Fruit fly (Drosophila melanogaster) whole organism, prepupa: ENCODE results near the gene U2af38.
A peak's percentile ranks its signal among the peaks of the same experiment; 100 is the strongest.

Source experiments
- Blimp-1 ChIP-seq: fragments of 200-800 bp; sonication (Bioruptor generic); optimal IDR thresholded peaks from 3 replicates; lab custom pipeline; 2017; ENCODE audit warnings: missing biosample characterization, missing genetic modification characterization, mild to moderate bottlenecking, moderate library complexity, missing genetic modification reagents
- CG10669 ChIP-seq: fragments of 200-800 bp; sonication (Bioruptor generic); optimal IDR thresholded peaks from 3 replicates; lab custom pipeline; 2018; ENCODE audit warnings: missing biosample characterization, mild to moderate bottlenecking, missing genetic modification characterization, moderate library complexity
- CG11294 ChIP-seq: fragments of 200-800 bp; sonication (Bioruptor generic); IDR thresholded peaks from 2 replicates; pipeline ENCODE4 v1.3.6; 2022; ENCODE audit warnings: missing biosample characterization, missing genetic modification characterization
- CG11762 ChIP-seq: fragments of 200-800 bp; sonication (Bioruptor generic); optimal IDR thresholded peaks from 3 replicates; lab custom pipeline; 2016; ENCODE audit warnings: missing biosample characterization, missing genetic modification characterization; ENCODE audit not compliant: insufficient read depth
- CG16779 ChIP-seq: fragments of 200-800 bp; sonication (Bioruptor generic); optimal IDR thresholded peaks from 3 replicates; lab custom pipeline; 2017; ENCODE audit warnings: missing biosample characterization, mild to moderate bottlenecking, missing genetic modification characterization
- CG3032 ChIP-seq: fragments of 200-800 bp; optimal IDR thresholded peaks from 2 replicates; lab custom pipeline; 2019; ENCODE audit warnings: missing biosample characterization, mild to moderate bottlenecking, missing genetic modification characterization, moderate library complexity
- CG31627 ChIP-seq: fragments of 200-800 bp; sonication (Bioruptor generic); optimal IDR thresholded peaks from 3 replicates; lab custom pipeline; 2016; ENCODE audit warnings: missing biosample characterization, missing genetic modification characterization
- CG32006 ChIP-seq: fragments of 200-800 bp; sonication (Bioruptor generic); optimal IDR thresholded peaks from 3 replicates; lab custom pipeline; 2017; ENCODE audit warnings: missing biosample characterization, mild to moderate bottlenecking, missing genetic modification characterization
- CG3919 ChIP-seq: fragments of 200-800 bp; sonication (Bioruptor generic); optimal IDR thresholded peaks from 3 replicates; lab custom pipeline; 2016; ENCODE audit warnings: missing biosample characterization, missing genetic modification characterization
- CG4318 ChIP-seq: fragments of 200-800 bp; sonication (Bioruptor generic); optimal IDR thresholded peaks from 3 replicates; lab custom pipeline; 2017; ENCODE audit warnings: missing biosample characterization, mild to moderate bottlenecking, missing genetic modification characterization
- CG6163 ChIP-seq: fragments of 200-800 bp; sonication (Bioruptor generic); IDR thresholded peaks from 3 replicates; pipeline ENCODE4 v1.3.6; 2022; ENCODE audit warnings: missing biosample characterization, missing genetic modification characterization
- CG6276 ChIP-seq: fragments of 200-800 bp; sonication (Bioruptor generic); optimal IDR thresholded peaks from 2 replicates; lab custom pipeline; 2017; ENCODE audit warnings: missing biosample characterization, mild to moderate bottlenecking, missing genetic modification characterization
- CG6792 ChIP-seq: fragments of 200-800 bp; sonication (Bioruptor generic); optimal IDR thresholded peaks from 3 replicates; lab custom pipeline; 2016; ENCODE audit warnings: missing biosample characterization, missing genetic modification characterization
- CG7368 ChIP-seq: fragments of 200-800 bp; sonication (Bioruptor generic); optimal IDR thresholded peaks from 3 replicates; lab custom pipeline; 2016; ENCODE audit warnings: missing biosample characterization, missing genetic modification characterization
- Eip78C ChIP-seq: fragments of 200-800 bp; sonication (Bioruptor generic); peaks from one replicate; lab custom pipeline; 2016; ENCODE audit warnings: missing biosample characterization, missing genetic modification characterization
- Eip93F ChIP-seq: fragments of 200-800 bp; sonication (Bioruptor generic); optimal IDR thresholded peaks from 2 replicates; lab custom pipeline; 2016; ENCODE audit warnings: missing biosample characterization, mild to moderate bottlenecking, missing genetic modification characterization
- Ets96B ChIP-seq: fragments of 200-800 bp; optimal IDR thresholded peaks from 2 replicates; lab custom pipeline; 2019; ENCODE audit warnings: missing biosample characterization, mild to moderate bottlenecking, missing genetic modification characterization, moderate library complexity
- Hr4 ChIP-seq: fragments of 200-800 bp; sonication (Bioruptor generic); optimal IDR thresholded peaks from 3 replicates; lab custom pipeline; 2016; ENCODE audit warnings: missing biosample characterization, missing genetic modification characterization
- Sox14 ChIP-seq: fragments of 200-800 bp; sonication (Bioruptor generic); optimal IDR thresholded peaks from 3 replicates; lab custom pipeline; 2016; ENCODE audit warnings: missing biosample characterization, missing genetic modification characterization
- achi ChIP-seq: fragments of 200-800 bp; sonication (Bioruptor generic); optimal IDR thresholded peaks from 3 replicates; lab custom pipeline; 2016; ENCODE audit warnings: missing biosample characterization, missing genetic modification characterization
- acj6 ChIP-seq: fragments of 200-800 bp; sonication (Bioruptor generic); optimal IDR thresholded peaks from 3 replicates; lab custom pipeline; 2016; ENCODE audit warnings: missing biosample characterization, missing genetic modification characterization
- cyc ChIP-seq: fragments of 200-800 bp; sonication (Bioruptor generic); optimal IDR thresholded peaks from 3 replicates; lab custom pipeline; 2016; ENCODE audit warnings: missing biosample characterization, missing genetic modification characterization
- dac ChIP-seq: fragments of 200-800 bp; sonication (Bioruptor generic); optimal IDR thresholded peaks from 2 replicates; lab custom pipeline; 2017; ENCODE audit warnings: missing biosample characterization, mild to moderate bottlenecking, missing genetic modification characterization
- dsx ChIP-seq: fragments of 200-800 bp; optimal IDR thresholded peaks from 3 replicates; lab custom pipeline; 2019; ENCODE audit warnings: missing biosample characterization, mild to moderate bottlenecking, missing genetic modification characterization, moderate library complexity; ENCODE audit not compliant: poor library complexity, severe bottlenecking
- eg ChIP-seq: fragments of 200-800 bp; sonication (Bioruptor generic); IDR thresholded peaks from 3 replicates; pipeline ENCODE4 v1.3.6; 2022; ENCODE audit warnings: missing biosample characterization, missing genetic modification characterization
- esn ChIP-seq: fragments of 200-800 bp; sonication (Bioruptor generic); optimal IDR thresholded peaks from 2 replicates; lab custom pipeline; 2016; ENCODE audit warnings: missing biosample characterization, mild to moderate bottlenecking, missing genetic modification characterization, moderate library complexity
- fkh ChIP-seq: fragments of 200-800 bp; sonication (Bioruptor generic); optimal IDR thresholded peaks from 3 replicates; lab custom pipeline; 2017; ENCODE audit warnings: missing biosample characterization, mild to moderate bottlenecking, missing genetic modification characterization, moderate library complexity
- lz ChIP-seq: fragments of 200-800 bp; sonication (Bioruptor generic); optimal IDR thresholded peaks from 3 replicates; lab custom pipeline; 2016; ENCODE audit warnings: missing biosample characterization, missing genetic modification characterization
- pdm3 ChIP-seq: fragments of 200-800 bp; sonication (Bioruptor generic); optimal IDR thresholded peaks from 3 replicates; lab custom pipeline; 2016; ENCODE audit warnings: missing biosample characterization, missing genetic modification characterization
- ss ChIP-seq, 2 experiments: fragments of 200-800 bp; sonication (Bioruptor generic); optimal IDR thresholded peaks; 2 replicates in 1 of 2; 3 replicates in 1 of 2; lab custom pipeline; 2017 to 2018; ENCODE audit warnings: mild to moderate bottlenecking in 2 of 2, missing biosample characterization in 2 of 2, missing genetic modification characterization in 2 of 2, moderate library complexity in 1 of 2
- svp ChIP-seq: fragments of 200-800 bp; sonication (Bioruptor generic); peaks from one replicate; lab custom pipeline; 2016; ENCODE audit warnings: missing biosample characterization, missing genetic modification characterization
- topi ChIP-seq: fragments of 200-800 bp; sonication (Bioruptor generic); optimal IDR thresholded peaks from 3 replicates; lab custom pipeline; 2016; ENCODE audit warnings: missing biosample characterization, missing genetic modification characterization

U2af38 gene

dm6 chr2L:278134-278533 lies 16.3 kb downstream of the U2af38 start, which contains the start of gene CG17078:
Gene CG17078, minus strand, starts transcription at chr2L:278234.
- TF ChIP-seq acj6 (GFP tag; lab: Kevin White, UChicago), result no peak
- no peak for TF ChIP-seq CG7368
- TF ChIP-seq CG3032 (tag; lab: Kevin White, UChicago), result no peak

dm6 chr2L:277122-277671 lies 17.3 kb downstream of the U2af38 start, which contains the start of gene smo:
Gene smo, plus strand, starts transcription at chr2L:277582.
- TF ChIP-seq CG31627 (GFP tag; lab: Kevin White, UChicago) (peak; percentile 47), svp (GFP tag; lab: Kevin White, UChicago) (no peak), esn (peak; percentile 35), fkh (GFP tag; lab: Kevin White, UChicago) (peak; percentile 95), CG11294 (GFP tag; lab: Robert Waterston, UW) (no peak), cyc (GFP tag; lab: Kevin White, UChicago) (peak; percentile 22), lz (GFP tag; lab: Kevin White, UChicago) (peak; percentile 10), acj6 (GFP tag; lab: Kevin White, UChicago) (no peak)

dm6 chr2L:273603-274002 lies 20.9 kb downstream of the U2af38 start, which contains the start of the genes mbm and CG11555:
Gene mbm, minus strand, starts transcription at chr2L:273715.
Gene CG11555, plus strand, starts transcription at chr2L:273836.
- TF ChIP-seq Ets96B (peak; percentile 39), CG10669 (GFP tag; lab: Kevin White, UChicago) (no peak), Blimp-1 (GFP tag; lab: Kevin White, UChicago) (no peak), esn (peak; percentile 19), CG3032 (tag; lab: Kevin White, UChicago) (peak; percentile 26), CG32006 (GFP tag; lab: Kevin White, UChicago) (no peak), CG6276 (no peak), eg (no peak), Eip93F (GFP tag; lab: Kevin White, UChicago) (no peak), CG11294 (GFP tag; lab: Robert Waterston, UW) (no peak), topi (GFP tag; lab: Kevin White, UChicago) (no peak), CG7368 (no peak), CG16779 (no peak), dsx (GFP tag; lab: Kevin White, UChicago) (peak; percentile 5)

dm6 chr2L:271553-271952 lies 22.9 kb downstream of the U2af38 start, which contains the start of gene Dus1:
Gene Dus1, minus strand, starts transcription at chr2L:271744.
- TF ChIP-seq Eip78C (GFP tag; lab: Kevin White, UChicago), result peak; percentile 40
- TF ChIP-seq Blimp-1 (GFP tag; lab: Kevin White, UChicago), result no peak
- no peak for TF ChIP-seq CG6792
- TF ChIP-seq CG11294 (GFP tag; lab: Robert Waterston, UW), result no peak
- TF ChIP-seq pdm3 (GFP tag; lab: Kevin White, UChicago), result no peak

dm6 chr2L:268788-269187 lies 25.7 kb downstream of the U2af38 start, which contains the start of gene CG3345:
Gene CG3345, plus strand, starts transcription at chr2L:269088.
- TF ChIP-seq Sox14 (GFP tag; lab: Kevin White, UChicago), result no peak
- TF ChIP-seq CG6792, result no peak
- TF ChIP-seq Eip78C (GFP tag; lab: Kevin White, UChicago), result no peak
- no peak for TF ChIP-seq CG6163 (GFP tag; lab: Robert Waterston, UW)
- TF ChIP-seq CG3919 (GFP tag; lab: Kevin White, UChicago), result no peak
- no peak for TF ChIP-seq Hr4 (GFP tag; lab: Kevin White, UChicago)
- TF ChIP-seq CG16779, result no peak
- TF ChIP-seq achi (GFP tag; lab: Kevin White, UChicago), result no peak
- TF ChIP-seq CG6276, result no peak
- no peak for TF ChIP-seq CG4318 (GFP tag; lab: Kevin White, UChicago)
- no peak for TF ChIP-seq CG11762 (GFP tag; lab: Kevin White, UChicago)
- no peak for TF ChIP-seq ss (GFP tag; optimal IDR thresholded peaks at IDR 0.05; lab: Kevin White, UChicago)
- no peak for TF ChIP-seq dac
